Worm (Caenorhabditis elegans) whole organism, dauer: ENCODE results near the gene nlp-35.

ENCODE experiments used
- unc-62 ChIP-seq: sonication (generic microtip); optimal IDR thresholded peaks from 2 replicates; lab custom pipeline; 2017; ENCODE audit warnings: missing biosample characterization, missing genetic modification reagents, missing genetic modification characterization

The nlp-35 gene

ce11 chrIV:9518608-9519007, at the start of gene nlp-35:
Gene nlp-35, minus strand, starts transcription at chrIV:9518926.
- no peak for TF ChIP-seq unc-62

ce11 chrIV:9566505-9566904, 47.8 kb upstream of the nlp-35 start, which contains the start of gene lron-14:
Gene lron-14, minus strand, starts transcription at chrIV:9566605.
- TF ChIP-seq unc-62 = no peak

ce11 chrIV:9563529-9564376, 45.0 kb upstream of the nlp-35 start:
- TF ChIP-seq unc-62 = no peak

ce11 chrIV:9563079-9563478, 44.4 kb upstream of the nlp-35 start, which contains the start of gene col-122:
Gene col-122, plus strand, starts transcription at chrIV:9563379.
- TF ChIP-seq unc-62 = no peak

ce11 chrIV:9545986-9546385, 27.3 kb upstream of the nlp-35 start, which contains the start of gene T05A1.5:
Gene T05A1.5, plus strand, starts transcription at chrIV:9546286.
- no peak for TF ChIP-seq unc-62

- no peak for TF ChIP-seq unc-62
Observed at ce11 chrIV:9540342-9540856, 21.7 kb upstream of the nlp-35 start, which contains the start of gene fbl-1. Gene fbl-1, plus strand, starts transcription at chrIV:9540806.

- no peak for TF ChIP-seq unc-62
Observed at ce11 chrIV:9538214-9538613, 19.5 kb upstream of the nlp-35 start.

- no peak for TF ChIP-seq unc-62
Observed at ce11 chrIV:9537500-9537899, 18.8 kb upstream of the nlp-35 start.

- no peak for TF ChIP-seq unc-62
Observed at ce11 chrIV:9536124-9536523, 17.4 kb upstream of the nlp-35 start.

ce11 chrIV:9535105-9535504, 16.4 kb upstream of the nlp-35 start:
- TF ChIP-seq unc-62 = no peak

ce11 chrIV:9534342-9534741, 15.6 kb upstream of the nlp-35 start:
- no peak for TF ChIP-seq unc-62

- no peak for TF ChIP-seq unc-62
Observed at ce11 chrIV:9533071-9533470, 14.3 kb upstream of the nlp-35 start, which contains the start of gene F56H11.2. Gene F56H11.2, minus strand, starts transcription at chrIV:9533171.

ce11 chrIV:9530768-9531167, 12.0 kb upstream of the nlp-35 start:
- TF ChIP-seq unc-62 = no peak

- TF ChIP-seq unc-62 = no peak
Observed at ce11 chrIV:9529647-9530046, 10.9 kb upstream of the nlp-35 start, which contains the start of gene elo-7. Gene elo-7, plus strand, starts transcription at chrIV:9529947.

- no peak for TF ChIP-seq unc-62
Observed at ce11 chrIV:9527002-9527401, 8.3 kb upstream of the nlp-35 start.

- no peak for TF ChIP-seq unc-62
Observed at ce11 chrIV:9525682-9526416, 7.1 kb upstream of the nlp-35 start, which contains the start of gene elo-1. Gene elo-1, plus strand, starts transcription at chrIV:9526366.

ce11 chrIV:9524849-9525460, 6.2 kb upstream of the nlp-35 start, which contains the start of gene ndua-5:
Gene ndua-5, minus strand, starts transcription at chrIV:9524899.
- no peak for TF ChIP-seq unc-62
